Fruit fly (Drosophila melanogaster): ENCODE measurements around the gene CG12003.

CG12003 gene

DNA sequence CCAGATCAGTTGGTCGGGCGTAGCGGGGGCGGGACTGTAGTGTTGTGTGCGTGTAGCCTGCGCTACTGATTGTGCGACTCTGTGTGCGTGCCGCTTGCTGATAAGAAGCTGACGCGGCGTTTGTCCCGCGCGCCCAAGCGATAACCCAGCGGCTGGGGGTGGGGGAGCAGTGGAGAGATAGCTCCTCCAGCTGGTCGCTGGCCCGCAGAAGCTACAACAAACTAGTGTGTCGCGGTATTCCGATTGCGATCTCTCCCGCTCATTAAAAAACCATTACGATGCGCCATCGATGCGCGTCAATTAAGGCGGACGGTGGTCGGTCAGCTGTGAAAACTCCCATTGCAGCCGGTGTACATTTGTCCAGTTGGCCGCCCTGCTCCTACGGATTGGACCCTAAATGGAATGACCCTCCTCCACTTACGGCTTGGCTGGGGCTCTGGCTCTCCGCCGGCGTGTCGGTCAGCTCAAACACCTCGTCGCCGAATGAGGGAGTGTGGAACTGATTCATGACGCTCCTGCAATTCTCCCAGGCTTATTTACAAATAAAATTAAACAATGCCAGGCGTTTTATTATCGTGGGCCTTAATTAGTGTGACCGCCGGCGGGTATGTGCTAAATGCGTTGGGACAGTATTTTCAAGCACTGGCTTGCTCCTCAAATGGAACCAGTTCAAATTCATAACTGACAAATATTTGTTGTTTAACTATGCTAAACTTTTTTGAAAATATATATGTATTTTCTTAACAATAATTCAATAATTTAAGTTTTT is 37.1 kb downstream of the CG12003 start, which contains the start of gene CG12104 (continued):
- no peak for TF ChIP-seq ash1 (GFP tag; optimal IDR thresholded peaks at IDR 0.05)
- TF ChIP-seq maf-S (GFP tag; optimal IDR thresholded peaks at IDR 0.05): no peak
- TF ChIP-seq CG17328 (GFP tag; IDR thresholded peaks at IDR 0.05): 0 out of 2 replicates have a peak, but pooled peaks have one; percentile 7
- no peak for TF ChIP-seq p53 (GFP tag; optimal IDR thresholded peaks at IDR 0.05)
- no peak for TF ChIP-seq Hr3 (GFP tag; optimal IDR thresholded peaks at IDR 0.05)
- no peak for TF ChIP-seq CG16815 (GFP tag; optimal IDR thresholded peaks at IDR 0.05)
- no peak for TF ChIP-seq ERR (GFP tag; optimal IDR thresholded peaks at IDR 0.05)
- no peak for TF ChIP-seq CG5180 (GFP tag; optimal IDR thresholded peaks at IDR 0.05)
- no peak for TF ChIP-seq fd96Cb (tag; optimal IDR thresholded peaks at IDR 0.05)
- TF ChIP-seq E2f1 (GFP tag; IDR thresholded peaks at IDR 0.05): no peak
- TF ChIP-seq CG4617 (GFP tag; optimal IDR thresholded peaks at IDR 0.05; ENCODE audit: borderline replicate concordance): peak; percentile 68
- no peak for TF ChIP-seq stwl (tag; optimal IDR thresholded peaks at IDR 0.05)
- TF ChIP-seq CG8359 (GFP tag; optimal IDR thresholded peaks at IDR 0.05; ENCODE audit: borderline replicate concordance): no peak
- TF ChIP-seq Med (GFP tag): peak; percentile 82
- TF ChIP-seq cato (GFP tag; optimal IDR thresholded peaks at IDR 0.05; ENCODE audit: borderline replicate concordance): no peak
- no peak for TF ChIP-seq CG1792 (GFP tag; optimal IDR thresholded peaks at IDR 0.05)
- no peak for TF ChIP-seq vnd (GFP tag; IDR thresholded peaks at IDR 0.05; ENCODE audit: partially characterized antibody)
- peak; percentile 22 for TF ChIP-seq CG30020 (tag; optimal IDR thresholded peaks at IDR 0.05)
- TF ChIP-seq CG12219 (GFP tag; optimal IDR thresholded peaks at IDR 0.05): no peak
- no peak for TF ChIP-seq CG15011 (GFP tag; optimal IDR thresholded peaks at IDR 0.05)
- TF ChIP-seq CG15601 (tag; optimal IDR thresholded peaks at IDR 0.05): no peak
- no peak for TF ChIP-seq kay (GFP tag; optimal IDR thresholded peaks at IDR 0.05)
- TF ChIP-seq amos (GFP tag; IDR thresholded peaks at IDR 0.05; ENCODE audit: partially characterized antibody): peak; percentile 35; the same call in 1 of the 2 replicates
- peak; percentile 51 for TF ChIP-seq CG10431 (GFP tag; optimal IDR thresholded peaks at IDR 0.05)
- TF ChIP-seq CG6791 (GFP tag; IDR thresholded peaks at IDR 0.05; ENCODE audit: partially characterized antibody): no peak
- TF ChIP-seq MBD-R2 (GFP tag; IDR thresholded peaks at IDR 0.05): peak; percentile 75
- TF ChIP-seq pan (optimal IDR thresholded peaks at IDR 0.05): no peak
- TF ChIP-seq pan (GFP tag; optimal IDR thresholded peaks at IDR 0.05 in 1 of 2, IDR thresholded peaks at IDR 0.05 in 1 of 2): no peak
- peak; percentile 31 for TF ChIP-seq CG33213 (GFP tag; optimal IDR thresholded peaks at IDR 0.05)
- no peak for TF ChIP-seq eve (GFP tag; optimal IDR thresholded peaks at IDR 0.05)
- no peak for TF ChIP-seq CG5953 (GFP tag; IDR thresholded peaks at IDR 0.05)
- no peak for TF ChIP-seq btn (GFP tag; optimal IDR thresholded peaks at IDR 0.05)
- no peak for TF ChIP-seq gce (GFP tag; IDR thresholded peaks at IDR 0.05)
- TF ChIP-seq Nf-YA (GFP tag; IDR thresholded peaks at IDR 0.05): no peak
- TF ChIP-seq stc (GFP tag; IDR thresholded peaks at IDR 0.05): no peak
- no peak for TF ChIP-seq Rfx (GFP tag; IDR thresholded peaks at IDR 0.05)
- no peak for TF ChIP-seq CG9609 (GFP tag; optimal IDR thresholded peaks at IDR 0.05)
- no peak for TF ChIP-seq slp2 (GFP tag; optimal IDR thresholded peaks at IDR 0.05)
- TF ChIP-seq CG11504 (tag; optimal IDR thresholded peaks at IDR 0.05): no peak
- peak; percentile 16 for TF ChIP-seq phol (tag; optimal IDR thresholded peaks at IDR 0.05)
- TF ChIP-seq crc (GFP tag; optimal IDR thresholded peaks at IDR 0.05): no peak
- TF ChIP-seq jing (GFP tag; optimal IDR thresholded peaks at IDR 0.05): no peak
- TF ChIP-seq CG6765 (GFP tag; optimal IDR thresholded peaks at IDR 0.05): no peak
- TF ChIP-seq CG11093 (GFP tag; IDR thresholded peaks at IDR 0.05): no peak
- no peak for TF ChIP-seq croc (GFP tag; conservative IDR thresholded peaks at IDR 0.05)
- no peak for TF ChIP-seq zen (tag; optimal IDR thresholded peaks at IDR 0.05)
- TF ChIP-seq CG6175 (GFP tag; IDR thresholded peaks at IDR 0.05): no peak
- TF ChIP-seq CG6689 (GFP tag; IDR thresholded peaks at IDR 0.05): 0 out of 2 replicates have a peak, but pooled peaks have one; percentile 8
- no peak for TF ChIP-seq shn (GFP tag; optimal IDR thresholded peaks at IDR 0.05)
- no peak for TF ChIP-seq bowl (GFP tag; IDR thresholded peaks at IDR 0.05)

Measured in whole organism, embryonic.